Fruit fly (Drosophila melanogaster): ENCODE data around the gene CG15252.

The CG15252 gene

dm6 chrX:9991013-9991412, 10.6 kb upstream of the CG15252 start:
- TF ChIP-seq usp (GFP tag; optimal IDR thresholded peaks at IDR 0.05) = no peak
- TF ChIP-seq Sp1 (GFP tag; optimal IDR thresholded peaks at IDR 0.05) = no peak
- TF ChIP-seq psq (GFP tag; optimal IDR thresholded peaks at IDR 0.05) = peak; percentile 66

dm6 chrX:9989154-9989787, 8.9 kb upstream of the CG15252 start, which contains the start of gene CG32694:
CG32694 (plus strand) TSS chrX:9989690.
- TF ChIP-seq rgr (GFP tag; optimal IDR thresholded peaks at IDR 0.05) (no peak), sage (GFP tag; optimal IDR thresholded peaks at IDR 0.05) (no peak), woc (GFP tag; optimal IDR thresholded peaks at IDR 0.05) (no peak), CG32264 (GFP tag; optimal IDR thresholded peaks at IDR 0.05) (no peak), psq (GFP tag; optimal IDR thresholded peaks at IDR 0.05) (no peak), foxo (GFP tag; optimal IDR thresholded peaks at IDR 0.05) (no peak), Vsx2 (GFP tag; optimal IDR thresholded peaks at IDR 0.05; ENCODE audit: partially characterized antibody) (no peak), Myc (optimal IDR thresholded peaks at IDR 0.05) (no peak), Sp1 (GFP tag; optimal IDR thresholded peaks at IDR 0.05) (no peak), lola (GFP tag; optimal IDR thresholded peaks at IDR 0.05) (no peak), HLH106 (tag; optimal IDR thresholded peaks at IDR 0.05) (no peak)

- no peak for TF ChIP-seq CG9705 (GFP tag; optimal IDR thresholded peaks at IDR 0.05)
- TF ChIP-seq fru (GFP tag; optimal IDR thresholded peaks at IDR 0.05) = no peak
- no peak for TF ChIP-seq Mio (GFP tag; optimal IDR thresholded peaks at IDR 0.05)
- no peak for TF ChIP-seq Hr78 (GFP tag; optimal IDR thresholded peaks at IDR 0.05)
- no peak for TF ChIP-seq Jra (GFP tag; optimal IDR thresholded peaks at IDR 0.05)
- no peak for TF ChIP-seq sv (GFP tag; optimal IDR thresholded peaks at IDR 0.05)
- no peak for TF ChIP-seq Rel (GFP tag; optimal IDR thresholded peaks at IDR 0.05)
- TF ChIP-seq Rel (tag; optimal IDR thresholded peaks at IDR 0.05) = no peak
- TF ChIP-seq Myc (optimal IDR thresholded peaks at IDR 0.05) = no peak
- TF ChIP-seq dsf (GFP tag; optimal IDR thresholded peaks at IDR 0.05; ENCODE audit: borderline replicate concordance) = no peak
- no peak for TF ChIP-seq Abd-B (GFP tag; optimal IDR thresholded peaks at IDR 0.05)
- no peak for TF ChIP-seq psq (GFP tag; optimal IDR thresholded peaks at IDR 0.05)
- TF ChIP-seq HLH106 (tag; optimal IDR thresholded peaks at IDR 0.05) = no peak
- TF ChIP-seq rgr (GFP tag; optimal IDR thresholded peaks at IDR 0.05) = no peak
Measured at dm6 chrX:9987361-9988087, 7.2 kb upstream of the CG15252 start.

- TF ChIP-seq Dfd (GFP tag; optimal IDR thresholded peaks at IDR 0.05) (no peak), tai (GFP tag; optimal IDR thresholded peaks at IDR 0.05) (no peak)
Measured at dm6 chrX:9977305-9977704, 3.1 kb downstream of the CG15252 start, which contains the start of gene CG43386. CG43386 (minus strand) TSS chrX:9977405.

dm6 chrX:9975973-9976372, 4.4 kb downstream of the CG15252 start:
- no peak for TF ChIP-seq rgr (GFP tag; optimal IDR thresholded peaks at IDR 0.05)

- TF ChIP-seq CG32264 (GFP tag; optimal IDR thresholded peaks at IDR 0.05) (no peak), Sp1 (GFP tag; optimal IDR thresholded peaks at IDR 0.05) (no peak), Hnf4 (GFP tag; optimal IDR thresholded peaks at IDR 0.05) (no peak), woc (GFP tag; optimal IDR thresholded peaks at IDR 0.05) (no peak), br (GFP tag; optimal IDR thresholded peaks at IDR 0.05) (no peak), sage (GFP tag; optimal IDR thresholded peaks at IDR 0.05) (no peak)
Measured at dm6 chrX:9964778-9965291, 15.5 kb downstream of the CG15252 start, which contains the start of the genes CG1791 and CG1889. CG1791 (minus strand) TSS chrX:9964878. CG1889 (plus strand) TSS chrX:9965241.

- TF ChIP-seq usp (GFP tag; optimal IDR thresholded peaks at IDR 0.05) (no peak), Hr78 (GFP tag; optimal IDR thresholded peaks at IDR 0.05) (no peak), Hr83 (GFP tag; optimal IDR thresholded peaks at IDR 0.05; ENCODE audit: poor library complexity, severe bottlenecking) (no peak), h (GFP tag; optimal IDR thresholded peaks at IDR 0.05) (no peak), Dfd (GFP tag; optimal IDR thresholded peaks at IDR 0.05) (no peak), Vsx2 (GFP tag; optimal IDR thresholded peaks at IDR 0.05; ENCODE audit: partially characterized antibody) (no peak), foxo (GFP tag; optimal IDR thresholded peaks at IDR 0.05) (no peak), brk (GFP tag; optimal IDR thresholded peaks at IDR 0.05) (no peak), dmrt93B (GFP tag; optimal IDR thresholded peaks at IDR 0.05) (no peak), Rel (GFP tag; optimal IDR thresholded peaks at IDR 0.05) (no peak), Rel (tag; optimal IDR thresholded peaks at IDR 0.05) (no peak), lola (GFP tag; optimal IDR thresholded peaks at IDR 0.05) (no peak), HLH106 (tag; optimal IDR thresholded peaks at IDR 0.05) (no peak), woc (GFP tag; optimal IDR thresholded peaks at IDR 0.05) (no peak), Myc (optimal IDR thresholded peaks at IDR 0.05) (no peak), ey (GFP tag; optimal IDR thresholded peaks at IDR 0.05) (no peak)
Measured at dm6 chrX:9932296-9932892, 48.0 kb downstream of the CG15252 start.
